Worm (Caenorhabditis elegans) whole organism, L4 larva: Measurements from ENCODE around the gene C01F1.5.

Experiments
- D1046.2 ChIP-seq: fragments of 200-800 bp; sonication (Bioruptor generic); IDR thresholded peaks from 2 replicates; pipeline ENCODE4 v1.3.6; 2022; ENCODE audit warnings: missing genetic modification characterization, missing compliant biosample characterization
- F26F4.8 ChIP-seq: fragments of 200-800 bp; sonication (Bioruptor generic); conservative IDR thresholded peaks from 2 replicates; pipeline ENCODE4 v1.3.6; 2022; ENCODE audit warnings: missing genetic modification characterization, missing compliant biosample characterization
- F37D6.2 ChIP-seq: sonication (generic microtip); optimal IDR thresholded peaks from 2 replicates; lab custom pipeline; 2016; ENCODE audit warnings: mild to moderate bottlenecking, missing genetic modification characterization, missing compliant biosample characterization
- F49E8.2 ChIP-seq: sonication (generic microtip); optimal IDR thresholded peaks from 2 replicates; lab custom pipeline; 2016; ENCODE audit warnings: missing compliant biosample characterization, mild to moderate bottlenecking, missing genetic modification characterization, borderline replicate concordance
- Y105C5A.15 ChIP-seq: fragments of 200-800 bp; sonication (Bioruptor generic); IDR thresholded peaks from 2 replicates; pipeline ENCODE4 v1.3.6; 2022; ENCODE audit warnings: missing genetic modification characterization, missing compliant biosample characterization
- ZK337.2 ChIP-seq: fragments of 200-800 bp; sonication (Bioruptor generic); IDR thresholded peaks from 2 replicates; pipeline ENCODE4 v1.3.6; 2022; ENCODE audit warnings: missing genetic modification reagents, missing genetic modification characterization, missing compliant biosample characterization
- aha-1 ChIP-seq: fragments of 150-350 bp; peaks from one replicate; lab custom pipeline; 2014; ENCODE audit warnings: missing biosample characterization, missing genetic modification characterization
- ceh-20 ChIP-seq: fragments of 200-800 bp; sonication (Bioruptor generic); IDR thresholded peaks from 2 replicates; pipeline ENCODE4 v1.3.6; 2022; ENCODE audit warnings: missing genetic modification reagents, missing genetic modification characterization, missing compliant biosample characterization
- ceh-28 ChIP-seq: fragments of 150-350 bp; optimal IDR thresholded peaks from 2 replicates; lab custom pipeline; 2014; ENCODE audit warnings: missing biosample characterization, missing genetic modification reagents, missing genetic modification characterization
- ceh-32 ChIP-seq: sonication (generic microtip); optimal IDR thresholded peaks from 2 replicates; lab custom pipeline; 2016; ENCODE audit warnings: mild to moderate bottlenecking, missing genetic modification characterization, missing compliant biosample characterization; ENCODE audit not compliant: poor library complexity
- ceh-44 ChIP-seq: fragments of 200-800 bp; sonication (Bioruptor generic); IDR thresholded peaks from 2 replicates; pipeline ENCODE4 v1.3.6; 2022; ENCODE audit warnings: missing genetic modification reagents, missing genetic modification characterization, missing compliant biosample characterization
- ceh-82 ChIP-seq: sonication (generic microtip); optimal IDR thresholded peaks from 2 replicates; lab custom pipeline; 2017; ENCODE audit warnings: missing biosample characterization, missing genetic modification characterization
- cey-2 ChIP-seq: sonication (generic microtip); optimal IDR thresholded peaks from 3 replicates; lab custom pipeline; 2017; ENCODE audit warnings: missing genetic modification characterization, mild to moderate bottlenecking, missing compliant biosample characterization, antibody characterized with exemption, borderline replicate concordance; ENCODE audit not compliant: insufficient read depth
- ctbp-1 ChIP-seq: fragments of 200-800 bp; sonication (Bioruptor generic); IDR thresholded peaks from 2 replicates; pipeline ENCODE4 v1.3.6; 2022; ENCODE audit warnings: missing genetic modification reagents, missing genetic modification characterization, missing compliant biosample characterization
- dmd-8 ChIP-seq: fragments of 200-800 bp; sonication (Bioruptor generic); IDR thresholded peaks from 2 replicates; pipeline ENCODE4 v1.3.6; 2022; ENCODE audit warnings: missing genetic modification characterization, missing compliant biosample characterization
- dmd-9 ChIP-seq: fragments of 200-800 bp; sonication (Bioruptor generic); IDR thresholded peaks from 2 replicates; pipeline ENCODE4 v1.3.6; 2022; ENCODE audit warnings: missing genetic modification reagents, missing genetic modification characterization, missing compliant biosample characterization
- egl-43 ChIP-seq: fragments of 200-800 bp; sonication (Bioruptor generic); IDR thresholded peaks from 2 replicates; pipeline ENCODE4 v1.3.6; 2022; ENCODE audit warnings: missing genetic modification reagents, missing genetic modification characterization, missing compliant biosample characterization
- fos-1 ChIP-seq: fragments of 150-350 bp; optimal IDR thresholded peaks from 2 replicates; lab custom pipeline; 2014; ENCODE audit warnings: missing biosample characterization, missing genetic modification characterization
- gei-8 ChIP-seq: fragments of 200-800 bp; sonication (Bioruptor generic); optimal IDR thresholded peaks from 2 replicates; lab custom pipeline; 2018; ENCODE audit warnings: mild to moderate bottlenecking, missing genetic modification characterization, missing compliant biosample characterization
- hif-1 ChIP-seq, 2 experiments: sonication (generic microtip); optimal IDR thresholded peaks; 2 replicates each; lab custom pipeline; 2016 to 2017; ENCODE audit warnings: missing compliant biosample characterization in 2 of 2, missing genetic modification characterization in 2 of 2, missing genetic modification reagents in 2 of 2, missing genotype in 2 of 2, mild to moderate bottlenecking in 1 of 2
- hlh-11 ChIP-seq: fragments of 200-800 bp; sonication (Bioruptor generic); optimal IDR thresholded peaks from 2 replicates; lab custom pipeline; 2018; ENCODE audit warnings: mild to moderate bottlenecking, missing genetic modification characterization, missing compliant biosample characterization
- hlh-30 ChIP-seq: sonication (generic microtip); optimal IDR thresholded peaks from 2 replicates; lab custom pipeline; 2017; ENCODE audit warnings: antibody characterized with exemption, mild to moderate bottlenecking, missing genetic modification characterization, missing compliant biosample characterization; ENCODE audit not compliant: insufficient read depth
- jun-1 ChIP-seq: fragments of 150-350 bp; optimal IDR thresholded peaks from 2 replicates; lab custom pipeline; 2014; ENCODE audit warnings: missing biosample characterization, missing genetic modification reagents, missing genetic modification characterization
- lin-38 ChIP-seq: fragments of 200-800 bp; sonication (Bioruptor generic); IDR thresholded peaks from 2 replicates; pipeline ENCODE4 v1.3.6; 2022; ENCODE audit warnings: missing genetic modification reagents, missing genetic modification characterization, missing compliant biosample characterization
- lsy-2 ChIP-seq, 2 experiments: fragments of 150-350 bp in 1 of 2; sonication (generic microtip) in 1 of 2; optimal IDR thresholded peaks; 2 replicates each; lab custom pipeline; 2014 to 2017; ENCODE audit warnings: missing biosample characterization in 2 of 2, missing genetic modification characterization in 2 of 2
- madf-5 ChIP-seq, 2 experiments: fragments of 200-800 bp; sonication (Bioruptor generic); IDR thresholded peaks; 2 replicates each; pipeline ENCODE4 v1.3.6; 2022; ENCODE audit warnings: missing compliant biosample characterization in 2 of 2, missing genetic modification characterization in 2 of 2
- mdl-1 ChIP-seq, 2 experiments: fragments of 150-350 bp in 1 of 2; sonication (generic microtip) in 1 of 2; optimal IDR thresholded peaks; 2 replicates each; lab custom pipeline; 2014 to 2017; ENCODE audit warnings: missing biosample characterization in 2 of 2, missing genetic modification characterization in 2 of 2
- mep-1 ChIP-seq: fragments of 150-350 bp; sonication (generic microtip); optimal IDR thresholded peaks from 3 replicates; lab custom pipeline; 2014; ENCODE audit warnings: missing biosample characterization, missing genetic modification characterization
- mxl-2 ChIP-seq: fragments of 200-800 bp; sonication (Bioruptor generic); conservative IDR thresholded peaks from 2 replicates; pipeline ENCODE4 v1.3.6; 2022; ENCODE audit warnings: missing genetic modification reagents, missing genetic modification characterization, missing compliant biosample characterization
- nhr-11 ChIP-seq: fragments of 150-350 bp; optimal IDR thresholded peaks from 2 replicates; lab custom pipeline; 2014; ENCODE audit warnings: missing biosample characterization, missing genetic modification characterization
- nhr-111 ChIP-seq: fragments of 200-800 bp; sonication (Bioruptor generic); optimal IDR thresholded peaks from 2 replicates; lab custom pipeline; 2018; ENCODE audit warnings: mild to moderate bottlenecking, missing genetic modification characterization, missing compliant biosample characterization
- nhr-25 ChIP-seq: sonication (generic microtip); optimal IDR thresholded peaks from 2 replicates; lab custom pipeline; 2017; ENCODE audit warnings: missing genetic modification characterization, mild to moderate bottlenecking, missing compliant biosample characterization, antibody characterized with exemption, moderate library complexity, borderline replicate concordance; ENCODE audit not compliant: insufficient read depth
- nhr-28 ChIP-seq: fragments of 150-350 bp; optimal IDR thresholded peaks from 2 replicates; lab custom pipeline; 2014; ENCODE audit warnings: missing biosample characterization, missing genetic modification characterization
- nhr-41 ChIP-seq: fragments of 200-800 bp; sonication (Bioruptor generic); IDR thresholded peaks from 2 replicates; pipeline ENCODE4 v1.3.6; 2022; ENCODE audit warnings: missing genetic modification reagents, missing genetic modification characterization, missing compliant biosample characterization
- nhr-6 ChIP-seq: fragments of 150-350 bp; optimal IDR thresholded peaks from 2 replicates; lab custom pipeline; 2014; ENCODE audit warnings: missing biosample characterization, missing genetic modification characterization
- nhr-77 ChIP-seq: fragments of 150-350 bp; optimal IDR thresholded peaks from 2 replicates; lab custom pipeline; 2014; ENCODE audit warnings: missing biosample characterization, missing genetic modification characterization
- pha-4 ChIP-seq, 2 experiments: fragments of 150-350 bp in 1 of 2; fragments of 200-800 bp in 1 of 2; sonication (Bioruptor generic) in 1 of 2; IDR thresholded peaks in 1 of 2; optimal IDR thresholded peaks in 1 of 2; 2 replicates each; pipeline versions ENCODE4 v1.3.6 to Lab custom; 2014 to 2022; ENCODE audit warnings: missing genetic modification characterization in 2 of 2, missing genetic modification reagents in 2 of 2, missing biosample characterization in 1 of 2, missing compliant biosample characterization in 1 of 2
- skn-1 ChIP-seq: fragments of 150-350 bp; optimal IDR thresholded peaks from 2 replicates; lab custom pipeline; 2014; ENCODE audit warnings: missing biosample characterization, missing genetic modification characterization
- snpc-1.2 ChIP-seq: fragments of 200-800 bp; sonication (Bioruptor generic); IDR thresholded peaks from 2 replicates; pipeline ENCODE4 v1.3.6; 2022; ENCODE audit warnings: missing genetic modification reagents, missing genetic modification characterization, missing compliant biosample characterization
- snpc-4 ChIP-seq: fragments of 150-350 bp; optimal IDR thresholded peaks from 2 replicates; lab custom pipeline; 2014; ENCODE audit warnings: missing biosample characterization, missing genetic modification characterization
- spr-1 ChIP-seq: sonication (generic microtip); optimal IDR thresholded peaks from 2 replicates; lab custom pipeline; 2016; ENCODE audit warnings: mild to moderate bottlenecking, missing genetic modification characterization, missing compliant biosample characterization
- spr-3 ChIP-seq: fragments of 200-800 bp; sonication (Bioruptor generic); optimal IDR thresholded peaks from 2 replicates; lab custom pipeline; 2018; ENCODE audit warnings: mild to moderate bottlenecking, missing genetic modification characterization, missing compliant biosample characterization
- tra-1 ChIP-seq: fragments of 200-800 bp; sonication (Bioruptor generic); IDR thresholded peaks from 2 replicates; pipeline ENCODE4 v1.3.6; 2022; ENCODE audit warnings: missing genetic modification reagents, missing genetic modification characterization, missing compliant biosample characterization
- unc-62 ChIP-seq, 3 experiments: fragments of 150-350 bp in 1 of 3; sonication (generic microtip); optimal IDR thresholded peaks in 2 of 3; peaks in 1 of 3; 1 replicate in 1 of 3; 2 replicates in 2 of 3; lab custom pipeline; 2014 to 2017; ENCODE audit warnings: missing biosample characterization in 3 of 3, missing genetic modification characterization in 3 of 3, missing genetic modification reagents in 3 of 3, missing genotype in 1 of 3
- vab-7 ChIP-seq: fragments of 200-800 bp; sonication (Bioruptor generic); IDR thresholded peaks from 2 replicates; pipeline ENCODE4 v1.3.6; 2022; ENCODE audit warnings: missing genetic modification reagents, missing genetic modification characterization, missing compliant biosample characterization
- zip-2 ChIP-seq: fragments of 150-350 bp; optimal IDR thresholded peaks from 2 replicates; lab custom pipeline; 2014; ENCODE audit warnings: missing biosample characterization, missing genetic modification characterization
- ztf-7 ChIP-seq: fragments of 150-350 bp; optimal IDR thresholded peaks from 2 replicates; lab custom pipeline; 2014; ENCODE audit warnings: missing biosample characterization, missing genetic modification characterization

Gene C01F1.5

DNA sequence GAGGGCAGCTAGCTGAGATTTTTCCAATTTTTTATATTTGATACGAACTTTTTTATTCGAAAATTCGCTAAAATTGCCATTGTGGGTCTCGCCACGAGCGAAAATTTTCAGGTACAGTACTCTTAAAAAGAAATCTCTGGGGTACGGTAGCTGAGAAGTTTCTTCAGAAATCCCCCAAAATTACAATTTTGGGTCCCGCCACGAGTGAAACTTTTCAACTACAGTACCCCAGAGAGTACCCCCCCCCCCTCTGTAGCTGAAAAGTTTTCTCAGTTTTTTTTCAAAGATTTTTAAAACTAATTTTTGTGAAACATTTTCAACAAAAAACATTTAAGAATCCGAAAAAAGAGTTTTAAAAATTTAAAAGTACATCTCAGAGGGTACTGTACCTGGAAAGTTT is 36.7 kb downstream of the C01F1.5 start:
- TF ChIP-seq spr-1 (no peak), egl-43 (no peak), snpc-1.2 (GFP tag; lab: Robert Waterston, UW) (no peak), D1046.2 (no peak), ceh-32 (tag; lab: Kevin White, UChicago) (no peak), ceh-20 (GFP tag; lab: Robert Waterston, UW) (no peak), ztf-7 (tag; lab: Kevin White, UChicago) (no peak)

DNA sequence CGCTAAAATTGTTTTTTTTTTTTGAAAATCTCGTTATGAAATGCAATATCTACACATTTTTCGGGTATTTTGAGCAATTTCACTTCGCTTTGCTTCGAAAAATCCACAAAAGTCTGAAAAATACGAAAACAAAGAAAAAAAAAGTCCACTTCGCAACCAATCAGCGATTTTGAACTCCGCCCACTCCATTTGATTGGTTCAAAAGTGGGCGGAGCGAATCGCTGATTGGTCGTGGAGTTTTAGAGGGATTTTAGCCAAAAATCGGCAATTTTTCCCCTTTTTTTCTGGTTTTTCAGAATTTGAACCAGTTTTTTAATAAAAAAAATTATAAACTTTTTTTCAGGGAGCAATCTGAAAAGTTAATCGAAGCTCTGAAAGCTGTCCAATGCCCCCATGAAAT is 42.7 kb downstream of the C01F1.5 start:
- no peak for TF ChIP-seq tra-1 (GFP tag; lab: Robert Waterston, UW)
- TF ChIP-seq lin-38 (GFP tag; lab: Robert Waterston, UW), result no peak
- no peak for TF ChIP-seq nhr-11
- no peak for TF ChIP-seq F26F4.8
- no peak for TF ChIP-seq ctbp-1 (GFP tag; lab: Robert Waterston, UW)
- no peak for TF ChIP-seq pha-4 (GFP tag; IDR thresholded peaks at IDR 0.05; lab: Robert Waterston, UW)
- TF ChIP-seq pha-4 (tag; optimal IDR thresholded peaks at IDR 0.05; lab: Kevin White, UChicago), result no peak
- no peak for TF ChIP-seq aha-1
- no peak for TF ChIP-seq skn-1 (tag; lab: Kevin White, UChicago)
- TF ChIP-seq ceh-82, result no peak

DNA sequence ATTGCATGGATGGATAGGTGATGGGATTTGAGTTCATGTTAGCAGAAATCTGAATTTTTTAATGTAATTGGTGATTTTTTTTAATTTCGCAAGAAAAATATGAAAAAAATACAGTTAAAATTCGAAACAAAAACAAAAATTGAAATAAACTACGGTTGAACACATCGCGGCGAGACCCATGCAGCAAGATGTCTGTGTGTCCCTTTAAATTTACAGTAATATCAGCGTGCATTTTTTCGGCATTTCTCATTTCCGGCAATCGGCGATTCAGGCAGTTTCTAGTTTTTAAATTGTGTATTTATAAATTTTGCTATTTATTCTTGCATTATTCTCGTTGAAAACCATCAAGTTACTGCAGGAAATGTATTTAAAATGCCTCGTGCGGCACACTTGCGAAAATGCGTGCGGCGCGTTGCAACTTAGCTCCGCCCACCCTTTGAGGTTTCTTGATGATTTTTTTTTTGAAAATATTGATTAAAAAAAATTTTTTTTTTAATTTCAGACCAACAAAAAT is 43.9 kb downstream of the C01F1.5 start, which contains the start of the genes fbxc-44 and C16A11.2:
Gene fbxc-44, minus strand, starts transcription at position 51 of the 514 bp plus-strand sequence.
Gene C16A11.2, plus strand, starts transcription at position 503 of the 514 bp plus-strand sequence.
- TF ChIP-seq snpc-4 (tag; lab: Kevin White, UChicago), result no peak
- 0 out of 2 replicates have a peak, but pooled peaks have one; percentile 22 for TF ChIP-seq snpc-1.2 (GFP tag; lab: Robert Waterston, UW)
- TF ChIP-seq gei-8 (GFP tag; lab: Kevin White, UChicago), result no peak
- no peak for TF ChIP-seq ceh-44 (GFP tag; lab: Robert Waterston, UW)
- TF ChIP-seq hif-1 (tag; optimal IDR thresholded peaks at IDR 0.05; lab: Kevin White, UChicago), result peak in 1 of 2 experiments; percentile 15
- TF ChIP-seq mdl-1 (tag; optimal IDR thresholded peaks at IDR 0.05; lab: Kevin White, UChicago), result no peak
- no peak for TF ChIP-seq spr-3 (GFP tag; lab: Kevin White, UChicago)
- no peak for TF ChIP-seq D1046.2
- TF ChIP-seq tra-1 (GFP tag; lab: Robert Waterston, UW), result no peak
- TF ChIP-seq ztf-7 (tag; lab: Kevin White, UChicago), result no peak
- TF ChIP-seq cey-2 (tag; lab: Kevin White, UChicago), result no peak
- TF ChIP-seq hlh-11, result no peak
- TF ChIP-seq mxl-2, result no peak
- peak; percentile 39 for TF ChIP-seq mep-1
- TF ChIP-seq ceh-28 (tag; lab: Kevin White, UChicago), result no peak
- TF ChIP-seq Y105C5A.15 (GFP tag; lab: Robert Waterston, UW), result no peak
- no peak for TF ChIP-seq dmd-8
- TF ChIP-seq nhr-77, result no peak
- TF ChIP-seq nhr-6 (tag; lab: Kevin White, UChicago), result no peak
- no peak for TF ChIP-seq nhr-25 (tag; lab: Kevin White, UChicago)
- TF ChIP-seq hlh-30 (tag; lab: Kevin White, UChicago), result no peak
- TF ChIP-seq jun-1 (tag; lab: Kevin White, UChicago), result no peak
- no peak for TF ChIP-seq nhr-41 (GFP tag; lab: Robert Waterston, UW)
- TF ChIP-seq nhr-28, result no peak
- no peak for TF ChIP-seq vab-7 (GFP tag; lab: Robert Waterston, UW)
- no peak for TF ChIP-seq fos-1 (tag; lab: Kevin White, UChicago)
- TF ChIP-seq nhr-111 (GFP tag; lab: Kevin White, UChicago), result no peak
- TF ChIP-seq unc-62 (GFP tag; optimal IDR thresholded peaks at IDR 0.05 in 1 of 2; lab: Kevin White, UChicago), result no peak
- TF ChIP-seq unc-62 (tag; optimal IDR thresholded peaks at IDR 0.05; lab: Kevin White, UChicago), result no peak
- no peak for TF ChIP-seq madf-5 (GFP tag; IDR thresholded peaks at IDR 0.05; lab: Robert Waterston, UW)
- TF ChIP-seq F49E8.2 (tag; lab: Kevin White, UChicago), result no peak
- TF ChIP-seq F37D6.2 (tag; lab: Kevin White, UChicago), result no peak
- no peak for TF ChIP-seq dmd-9 (GFP tag; lab: Robert Waterston, UW)
- TF ChIP-seq zip-2 (tag; lab: Kevin White, UChicago), result no peak
- TF ChIP-seq lsy-2 (tag; optimal IDR thresholded peaks at IDR 0.05; lab: Kevin White, UChicago), result peak in 1 of 2 experiments; percentile 62
- no peak for TF ChIP-seq ZK337.2 (GFP tag; lab: Robert Waterston, UW)
